Fruit fly (Drosophila melanogaster): ENCODE measurements around the gene TwdlD.

DNA sequence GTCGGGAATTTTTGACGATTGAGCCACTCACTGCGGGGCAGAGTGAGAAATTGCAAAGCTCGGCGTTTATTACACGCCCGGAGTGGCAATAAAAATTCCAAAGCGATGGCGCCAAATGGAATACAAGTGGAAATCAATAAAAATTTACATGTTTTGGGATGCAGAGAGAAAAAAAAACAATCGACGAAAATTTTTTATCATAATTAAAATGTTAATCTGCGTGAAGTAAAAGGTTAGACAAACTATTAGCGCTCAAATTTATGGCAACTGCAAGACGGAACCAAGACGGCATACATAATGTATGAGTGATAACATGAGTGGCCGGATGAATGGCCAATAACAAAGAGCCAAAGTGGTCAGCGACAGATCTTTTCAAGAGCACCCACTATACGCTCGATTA is 6.8 kb upstream of the TwdlD start:
- TF ChIP-seq Snoo (tag; optimal IDR thresholded peaks at IDR 0.05) (no peak), CG15710 (tag; optimal IDR thresholded peaks at IDR 0.05) (no peak), CG12605 (GFP tag; IDR thresholded peaks at IDR 0.05) (no peak), Pif1A (GFP tag; optimal IDR thresholded peaks at IDR 0.05) (no peak), EcR (GFP tag; optimal IDR thresholded peaks at IDR 0.05) (no peak), CG32121 (GFP tag; IDR thresholded peaks at IDR 0.05) (no peak), fd96Ca (GFP tag; IDR thresholded peaks at IDR 0.05) (no peak), rn (GFP tag; IDR thresholded peaks at IDR 0.05) (no peak), CG9948 (tag; optimal IDR thresholded peaks at IDR 0.05) (no peak), Pif1B (GFP tag; optimal IDR thresholded peaks at IDR 0.05) (no peak), D1 (tag; optimal IDR thresholded peaks at IDR 0.05) (no peak), CG14655 (GFP tag; optimal IDR thresholded peaks at IDR 0.05) (no peak), gl (tag; optimal IDR thresholded peaks at IDR 0.05) (no peak), CG8301 (tag; optimal IDR thresholded peaks at IDR 0.05) (no peak)

Measured in whole organism, pupa.